Fruit fly (Drosophila melanogaster) whole organism, embryonic: ENCODE results near the gene Lim1.

ENCODE experiments used
- Blimp-1 ChIP-seq: fragments of 200-800 bp; sonication (Bioruptor generic); optimal IDR thresholded peaks from 3 replicates; lab custom pipeline; 2018; ENCODE audit warnings: missing biosample characterization, missing genetic modification characterization, mild to moderate bottlenecking, moderate library complexity, missing genetic modification reagents
- CG11247 ChIP-seq: fragments of 200-800 bp; sonication (Bioruptor generic); IDR thresholded peaks from 2 replicates; pipeline ENCODE4 v1.3.6; 2022; ENCODE audit warnings: missing biosample characterization, missing genetic modification characterization
- CG1233 ChIP-seq: fragments of 200-800 bp; sonication (Bioruptor generic); optimal IDR thresholded peaks from 4 replicates; lab custom pipeline; 2018; ENCODE audit warnings: missing biosample characterization, mild to moderate bottlenecking, missing genetic modification characterization
- CG12769 ChIP-seq: fragments of 200-800 bp; sonication (Bioruptor generic); optimal IDR thresholded peaks from 2 replicates; lab custom pipeline; 2019; ENCODE audit warnings: missing biosample characterization, mild to moderate bottlenecking, missing genetic modification characterization, moderate library complexity
- CG13424 ChIP-seq: fragments of 200-800 bp; sonication (Bioruptor generic); optimal IDR thresholded peaks from 2 replicates; lab custom pipeline; 2019; ENCODE audit warnings: missing biosample characterization, mild to moderate bottlenecking, missing genetic modification characterization, moderate library complexity
- CG14710 ChIP-seq: fragments of 200-800 bp; sonication (Bioruptor generic); optimal IDR thresholded peaks from 3 replicates; lab custom pipeline; 2019; ENCODE audit warnings: missing biosample characterization, mild to moderate bottlenecking, missing genetic modification characterization, moderate library complexity
- CG14965 ChIP-seq: fragments of 200-800 bp; sonication (Bioruptor generic); optimal IDR thresholded peaks from 2 replicates; lab custom pipeline; 2016; ENCODE audit warnings: missing biosample characterization, missing genetic modification characterization, borderline replicate concordance
- CG15011 ChIP-seq: fragments of 200-800 bp; sonication (Bioruptor generic); optimal IDR thresholded peaks from 3 replicates; lab custom pipeline; 2018; ENCODE audit warnings: missing biosample characterization, mild to moderate bottlenecking, missing genetic modification characterization
- CG18599 ChIP-seq: fragments of 200-800 bp; sonication (Bioruptor generic); optimal IDR thresholded peaks from 3 replicates; lab custom pipeline; 2017; ENCODE audit warnings: missing biosample characterization, missing genetic modification characterization, mild to moderate bottlenecking, moderate library complexity, missing genetic modification reagents
- CG18764 ChIP-seq: fragments of 200-800 bp; sonication (Bioruptor generic); optimal IDR thresholded peaks from 3 replicates; lab custom pipeline; 2016; ENCODE audit warnings: missing biosample characterization, missing genetic modification characterization
- CG2202 ChIP-seq: fragments of 200-800 bp; sonication (Bioruptor generic); optimal IDR thresholded peaks from 2 replicates; lab custom pipeline; 2018; ENCODE audit warnings: missing biosample characterization, mild to moderate bottlenecking, missing genetic modification characterization
- CG2712 ChIP-seq: fragments of 200-800 bp; optimal IDR thresholded peaks from 3 replicates; lab custom pipeline; 2019; ENCODE audit warnings: missing biosample characterization, mild to moderate bottlenecking, missing genetic modification characterization, moderate library complexity
- CG6272 ChIP-seq: fragments of 200-800 bp; sonication (Bioruptor generic); IDR thresholded peaks from 2 replicates; pipeline ENCODE4 v1.3.6; 2022; ENCODE audit warnings: missing biosample characterization, missing genetic modification characterization
- CG7556 ChIP-seq: fragments of 200-800 bp; sonication (Bioruptor generic); optimal IDR thresholded peaks from 2 replicates; lab custom pipeline; 2017; ENCODE audit warnings: missing biosample characterization, mild to moderate bottlenecking, missing genetic modification characterization
- CG7786 ChIP-seq: fragments of 200-800 bp; sonication (Bioruptor generic); optimal IDR thresholded peaks from 2 replicates; lab custom pipeline; 2016; ENCODE audit warnings: missing biosample characterization, missing genetic modification characterization
- CG8765 ChIP-seq: fragments of 200-800 bp; sonication (Bioruptor generic); IDR thresholded peaks from 2 replicates; pipeline ENCODE4 v1.3.6; 2022; ENCODE audit warnings: missing biosample characterization, missing genetic modification characterization
- CHES-1-like ChIP-seq: fragments of 200-800 bp; sonication (Bioruptor generic); optimal IDR thresholded peaks from 2 replicates; lab custom pipeline; 2016; ENCODE audit warnings: missing biosample characterization, missing genetic modification characterization
- CTCF ChIP-seq: fragments of 200-800 bp; sonication (Bioruptor generic); optimal IDR thresholded peaks from 2 replicates; lab custom pipeline; 2017; ENCODE audit warnings: missing biosample characterization, mild to moderate bottlenecking, missing genetic modification characterization, moderate library complexity
- Dp ChIP-seq: fragments of 200-800 bp; sonication (Bioruptor generic); optimal IDR thresholded peaks from 2 replicates; lab custom pipeline; 2018; ENCODE audit warnings: missing biosample characterization, mild to moderate bottlenecking, missing genetic modification characterization, moderate library complexity
- Dref ChIP-seq: fragments of 200-800 bp; sonication (Bioruptor generic); IDR thresholded peaks from 2 replicates; pipeline ENCODE4 v1.3.6; 2022; ENCODE audit warnings: missing biosample characterization, missing genetic modification characterization
- E2f2 ChIP-seq: fragments of 200-800 bp; sonication (Bioruptor generic); IDR thresholded peaks from 2 replicates; pipeline ENCODE4 v1.3.6; 2022; ENCODE audit warnings: missing biosample characterization, missing genetic modification characterization
- Ets97D ChIP-seq: fragments of 200-800 bp; sonication (Bioruptor generic); optimal IDR thresholded peaks from 3 replicates; lab custom pipeline; 2016; ENCODE audit warnings: missing biosample characterization, missing genetic modification characterization
- Fer2 ChIP-seq: fragments of 200-800 bp; sonication (Bioruptor generic); optimal IDR thresholded peaks from 2 replicates; lab custom pipeline; 2018; ENCODE audit warnings: missing biosample characterization, mild to moderate bottlenecking, missing genetic modification characterization, moderate library complexity
- Hsf ChIP-seq: fragments of 200-800 bp; sonication (Bioruptor generic); optimal IDR thresholded peaks from 3 replicates; lab custom pipeline; 2016; ENCODE audit warnings: missing biosample characterization, missing genetic modification characterization
- Jarid2 ChIP-seq: fragments of 200-800 bp; sonication (Bioruptor generic); optimal IDR thresholded peaks from 3 replicates; lab custom pipeline; 2017; ENCODE audit warnings: mild to moderate bottlenecking, missing biosample characterization, missing genetic modification reagents, missing genetic modification characterization
- Lhr ChIP-seq: fragments of 200-800 bp; sonication (Bioruptor generic); optimal IDR thresholded peaks from 3 replicates; lab custom pipeline; 2017; ENCODE audit warnings: mild to moderate bottlenecking, missing biosample characterization, missing genetic modification reagents, missing genetic modification characterization
- Lim3 ChIP-seq: fragments of 200-800 bp; sonication (Bioruptor generic); IDR thresholded peaks from 2 replicates; pipeline ENCODE4 v1.3.6; 2022; ENCODE audit warnings: missing biosample characterization, missing genetic modification characterization
- Med ChIP-seq: fragments of 200-800 bp; sonication (Bioruptor generic); peaks from one replicate; lab custom pipeline; 2016; ENCODE audit warnings: missing biosample characterization, missing genetic modification characterization, mild to moderate bottlenecking, inconsistent platforms, moderate library complexity
- NC2β ChIP-seq: fragments of 200-800 bp; sonication (Bioruptor generic); optimal IDR thresholded peaks from 2 replicates; lab custom pipeline; 2016; ENCODE audit warnings: missing biosample characterization, missing genetic modification characterization
- Nf-YA ChIP-seq: fragments of 200-800 bp; sonication (Bioruptor generic); IDR thresholded peaks from 2 replicates; pipeline ENCODE4 v1.3.6; 2022; ENCODE audit warnings: missing biosample characterization, missing genetic modification characterization
- PHDP ChIP-seq: fragments of 200-800 bp; sonication (Bioruptor generic); optimal IDR thresholded peaks from 3 replicates; lab custom pipeline; 2018; ENCODE audit warnings: missing biosample characterization, mild to moderate bottlenecking, missing genetic modification characterization, moderate library complexity
- Six4 ChIP-seq: fragments of 200-800 bp; sonication (Bioruptor generic); optimal IDR thresholded peaks from 2 replicates; lab custom pipeline; 2016; ENCODE audit warnings: missing biosample characterization, missing genetic modification characterization
- Trl ChIP-seq, 3 experiments: fragments of >200 bp in 2 of 3; fragments of 200-800 bp in 1 of 3; sonication (Bioruptor generic) in 1 of 3; optimal IDR thresholded peaks; 2 replicates in 1 of 3; 3 replicates in 2 of 3; lab custom pipeline; 2016 to 2017; ENCODE audit warnings: missing biosample characterization in 1 of 3, missing genetic modification characterization in 1 of 3
- ato ChIP-seq: fragments of 200-800 bp; sonication (Bioruptor generic); IDR thresholded peaks from 2 replicates; pipeline ENCODE4 v1.3.6; 2022; ENCODE audit warnings: missing biosample characterization, missing genetic modification characterization; ENCODE audit not compliant: partially characterized antibody
- cas ChIP-seq: fragments of 200-800 bp; sonication (Bioruptor generic); IDR thresholded peaks from 2 replicates; pipeline ENCODE4 v1.3.6; 2022; ENCODE audit warnings: missing biosample characterization, missing genetic modification characterization
- fd3F ChIP-seq: fragments of 200-800 bp; sonication (Bioruptor generic); optimal IDR thresholded peaks from 2 replicates; lab custom pipeline; 2018; ENCODE audit warnings: missing biosample characterization, mild to moderate bottlenecking, missing genetic modification characterization, moderate library complexity
- gem ChIP-seq: fragments of 200-800 bp; sonication (Bioruptor generic); optimal IDR thresholded peaks from 2 replicates; lab custom pipeline; 2019; ENCODE audit warnings: missing biosample characterization, mild to moderate bottlenecking, missing genetic modification characterization, moderate library complexity
- gfzf ChIP-seq: fragments of 200-800 bp; sonication (Bioruptor generic); optimal IDR thresholded peaks from 2 replicates; lab custom pipeline; 2016; ENCODE audit warnings: missing biosample characterization, mild to moderate bottlenecking, missing genetic modification characterization, moderate library complexity
- hb ChIP-seq: fragments of 200-800 bp; sonication (Bioruptor generic); IDR thresholded peaks from 3 replicates; pipeline ENCODE4 v1.3.6; 2022; ENCODE audit warnings: missing biosample characterization, missing genetic modification characterization; ENCODE audit not compliant: partially characterized antibody
- insv ChIP-seq, 2 experiments: fragments of 200-800 bp; sonication (Bioruptor generic); optimal IDR thresholded peaks; 3 replicates each; lab custom pipeline; 2016 to 2018; ENCODE audit warnings: missing biosample characterization in 2 of 2, missing genetic modification characterization in 2 of 2
- knrl ChIP-seq: fragments of 200-800 bp; sonication (Bioruptor generic); IDR thresholded peaks from 3 replicates; pipeline ENCODE4 v1.3.6; 2022; ENCODE audit warnings: missing biosample characterization, missing genetic modification characterization; ENCODE audit not compliant: partially characterized antibody
- lmd ChIP-seq: fragments of 200-800 bp; sonication (Bioruptor generic); IDR thresholded peaks from 2 replicates; pipeline ENCODE4 v1.3.6; 2022; ENCODE audit warnings: missing biosample characterization, missing genetic modification characterization
- pita ChIP-seq: fragments of 200-800 bp; sonication (Bioruptor generic); optimal IDR thresholded peaks from 2 replicates; lab custom pipeline; 2017; ENCODE audit warnings: missing biosample characterization, mild to moderate bottlenecking, missing genetic modification characterization
- pzg ChIP-seq: fragments of 200-800 bp; sonication (Bioruptor generic); optimal IDR thresholded peaks from 3 replicates; lab custom pipeline; 2018; ENCODE audit warnings: missing biosample characterization, mild to moderate bottlenecking, missing genetic modification characterization, moderate library complexity
- row ChIP-seq: fragments of 200-800 bp; sonication (Bioruptor generic); IDR thresholded peaks from 3 replicates; pipeline ENCODE4 v1.3.6; 2022; ENCODE audit warnings: missing biosample characterization, missing genetic modification characterization
- sim ChIP-seq: fragments of 200-800 bp; sonication (Bioruptor generic); IDR thresholded peaks from 2 replicates; pipeline ENCODE4 v1.3.6; 2022; ENCODE audit warnings: missing biosample characterization, missing genetic modification characterization
- sob ChIP-seq: fragments of 200-800 bp; sonication (Bioruptor generic); IDR thresholded peaks from 2 replicates; pipeline ENCODE4 v1.3.6; 2022; ENCODE audit warnings: missing biosample characterization, missing genetic modification characterization
- stwl ChIP-seq: fragments of 200-800 bp; sonication (Bioruptor generic); optimal IDR thresholded peaks from 3 replicates; lab custom pipeline; 2018; ENCODE audit warnings: missing biosample characterization, mild to moderate bottlenecking, missing genetic modification characterization, moderate library complexity
- tna ChIP-seq: fragments of 200-800 bp; sonication (Bioruptor generic); IDR thresholded peaks from 2 replicates; pipeline ENCODE4 v1.3.6; 2022; ENCODE audit warnings: missing biosample characterization, missing genetic modification characterization; ENCODE audit not compliant: partially characterized antibody
- trem ChIP-seq: fragments of 200-800 bp; optimal IDR thresholded peaks from 3 replicates; lab custom pipeline; 2019; ENCODE audit warnings: missing biosample characterization, mild to moderate bottlenecking, missing genetic modification characterization, moderate library complexity
- zen ChIP-seq: fragments of 200-800 bp; sonication (Bioruptor generic); optimal IDR thresholded peaks from 3 replicates; lab custom pipeline; 2018; ENCODE audit warnings: missing biosample characterization, mild to moderate bottlenecking, missing genetic modification characterization, moderate library complexity

Lim1 gene

DNA sequence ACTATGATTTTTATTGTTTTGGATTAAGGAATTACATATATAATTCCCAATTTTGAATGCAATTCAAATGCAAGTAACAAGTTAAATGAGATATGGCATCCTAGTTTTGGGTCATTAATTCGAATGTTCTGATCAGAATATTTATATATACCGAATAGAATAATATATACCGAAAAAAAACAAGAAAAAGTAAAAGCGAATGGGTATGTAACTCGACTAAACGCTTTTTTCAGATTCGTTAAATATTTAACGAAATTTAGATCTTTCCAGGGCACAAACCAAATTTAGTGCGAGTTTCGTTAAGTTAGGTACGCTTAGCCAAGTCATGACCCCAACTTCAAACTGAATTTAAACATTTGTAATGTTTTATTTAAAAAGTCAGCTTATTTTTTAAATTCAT is 84.1 kb downstream of the Lim1 start:
- TF ChIP-seq Jarid2 (GFP tag; lab: Kevin White, UChicago) (no peak), CG14965 (GFP tag; lab: Kevin White, UChicago) (no peak), insv (GFP tag; optimal IDR thresholded peaks at IDR 0.05; lab: Kevin White, UChicago) (peak; percentile 38 to 95), CG14710 (tag; lab: Kevin White, UChicago) (peak; percentile 6), zen (peak; percentile 60), fd3F (GFP tag; lab: Kevin White, UChicago) (no peak), trem (tag; lab: Kevin White, UChicago) (peak; percentile 13), pzg (GFP tag; lab: Kevin White, UChicago) (peak; percentile 10), CG2712 (peak; percentile 9), Blimp-1 (GFP tag; lab: Kevin White, UChicago) (peak; percentile 61), CG2202 (tag; lab: Kevin White, UChicago) (no peak), pita (GFP tag; lab: Kevin White, UChicago) (peak; percentile 77), sim (GFP tag; lab: Robert Waterston, UW) (no peak), E2f2 (GFP tag; lab: Robert Waterston, UW) (peak; percentile 58), CG7786 (GFP tag; lab: Kevin White, UChicago) (no peak), stwl (tag; lab: Kevin White, UChicago) (peak; percentile 57), CG7556 (no peak), Dp (GFP tag; lab: Kevin White, UChicago) (peak; percentile 37), CG18764 (GFP tag; lab: Kevin White, UChicago) (no peak), Lim3 (GFP tag; lab: Robert Waterston, UW) (no peak), gem (no peak), gfzf (GFP tag; lab: Kevin White, UChicago) (peak; percentile 50), Lhr (peak; percentile 0), Six4 (no peak), CG15011 (no peak), CTCF (GFP tag; lab: Kevin White, UChicago) (peak; percentile 65), CG18599 (GFP tag; lab: Kevin White, UChicago) (no peak), CG8765 (GFP tag; lab: Robert Waterston, UW) (no peak), Med (GFP tag; lab: Kevin White, UChicago) (no peak), CG11247 (no peak), Fer2 (tag; lab: Kevin White, UChicago) (no peak)

DNA sequence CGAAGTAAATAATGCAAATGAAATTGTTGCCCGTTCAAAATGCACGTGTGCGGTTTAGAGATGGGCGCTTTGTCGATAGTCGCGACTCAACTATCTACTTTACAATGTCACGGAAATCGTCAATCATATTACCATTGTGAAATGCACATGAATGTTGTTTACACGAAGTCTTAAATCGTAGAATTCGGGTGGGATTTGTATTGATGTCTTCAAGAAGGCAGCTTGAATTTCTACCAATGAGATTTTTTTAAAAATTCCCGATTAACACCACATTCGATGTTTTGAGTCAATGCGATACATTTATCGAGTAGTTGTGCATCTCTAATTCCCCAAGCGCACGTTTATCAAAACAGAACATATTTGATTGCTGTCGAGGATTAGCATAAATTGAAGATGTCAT is 85.4 kb downstream of the Lim1 start, which contains the start of gene CG1789:
CG1789 (plus strand) TSS at position 308 of the 400 bp plus-strand sequence.
- TF ChIP-seq knrl: peak; percentile 91
- no peak for TF ChIP-seq Trl (optimal IDR thresholded peaks at IDR 0.05; lab: Kevin White, UChicago)
- TF ChIP-seq Trl (GFP tag; optimal IDR thresholded peaks at IDR 0.05; lab: Kevin White, UChicago): peak; percentile 50
- peak; percentile 6 for TF ChIP-seq CHES-1-like (GFP tag; lab: Kevin White, UChicago)
- peak; percentile 44 for TF ChIP-seq stwl (tag; lab: Kevin White, UChicago)
- peak; percentile 38; the same call in 1 of the 2 replicates for TF ChIP-seq sob
- no peak for TF ChIP-seq CG15011
- no peak for TF ChIP-seq cas
- TF ChIP-seq Hsf (GFP tag; lab: Kevin White, UChicago): peak; percentile 7
- TF ChIP-seq hb (GFP tag; lab: Robert Waterston, UW): peak; percentile 80
- TF ChIP-seq gem: peak; percentile 28
- TF ChIP-seq CG12769 (tag; lab: Kevin White, UChicago): peak; percentile 27
- TF ChIP-seq lmd (GFP tag; lab: Robert Waterston, UW): peak; percentile 16; the same call in 1 of the 2 replicates
- no peak for TF ChIP-seq CG1233
- TF ChIP-seq row: peak; percentile 86
- peak; percentile 37 for TF ChIP-seq Ets97D (GFP tag; lab: Kevin White, UChicago)
- peak; percentile 79 for TF ChIP-seq ato (GFP tag; lab: Robert Waterston, UW)
- TF ChIP-seq Dref (GFP tag; lab: Robert Waterston, UW): peak; percentile 64
- peak; percentile 29 for TF ChIP-seq CG13424 (tag; lab: Kevin White, UChicago)
- no peak for TF ChIP-seq CG6272 (GFP tag; lab: Robert Waterston, UW)
- TF ChIP-seq Nf-YA: no peak
- TF ChIP-seq tna (GFP tag; lab: Robert Waterston, UW): peak; percentile 67
- TF ChIP-seq PHDP (tag; lab: Kevin White, UChicago): peak; percentile 3
- peak; percentile 20 for TF ChIP-seq NC2β (GFP tag; lab: Kevin White, UChicago)
